Worm (Caenorhabditis elegans): ENCODE measurements around the gene bcat-1.

bcat-1 gene

DNA sequence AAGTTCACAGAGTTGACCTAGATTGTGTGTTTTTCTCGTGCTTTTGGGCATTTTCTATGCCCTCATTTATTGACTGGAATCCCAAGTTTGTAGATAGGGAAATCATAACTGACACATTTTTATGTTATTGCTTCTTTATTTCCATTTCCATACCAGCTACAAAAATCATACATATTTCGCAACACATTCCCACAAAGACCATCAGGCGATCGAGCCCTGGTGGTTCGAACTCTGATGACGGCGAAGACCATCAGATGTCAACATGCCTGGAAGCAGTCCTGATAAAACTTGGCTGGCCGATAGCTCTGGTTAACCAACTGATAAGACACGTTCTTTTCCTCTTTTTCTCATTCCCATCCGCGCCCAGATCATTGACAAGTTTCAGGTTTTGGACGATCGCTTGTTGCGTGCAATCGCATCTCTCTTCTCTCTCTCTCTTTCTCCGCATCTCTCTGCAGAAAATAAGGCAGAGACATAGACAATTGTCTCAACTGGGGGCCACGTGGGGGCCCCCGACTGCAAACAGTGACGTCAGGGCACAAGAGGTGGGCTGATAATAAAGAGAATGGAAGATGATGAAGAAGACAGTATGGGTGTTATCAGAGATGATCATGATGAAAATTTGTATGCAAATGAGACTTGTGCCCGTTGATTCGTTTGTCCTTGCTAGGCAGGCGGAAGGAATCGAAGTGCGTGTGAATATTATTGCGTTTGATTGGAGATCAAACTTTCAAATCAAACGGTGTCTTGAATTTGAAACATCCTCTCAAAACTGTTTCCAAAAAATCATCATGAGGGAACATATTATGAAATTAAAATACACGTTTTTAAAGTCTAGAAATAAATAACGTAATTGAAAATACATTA, 5.0 kb upstream of the bcat-1 start (continued):
- peak; percentile 69 for TF ChIP-seq hpl-2 (GFP tag; optimal IDR thresholded peaks at IDR 0.05)
- no peak for TF ChIP-seq mab-9 (GFP tag; IDR thresholded peaks at IDR 0.05)
- no peak for TF ChIP-seq zag-1 (tag; optimal IDR thresholded peaks at IDR 0.05)
- peak; percentile 63 for TF ChIP-seq blmp-1 (tag; optimal IDR thresholded peaks at IDR 0.05)
- TF ChIP-seq dpl-1 (GFP tag; optimal IDR thresholded peaks at IDR 0.05): peak in 2 of 3 experiments; percentile 9 to 44
- peak; percentile 34 for TF ChIP-seq zip-4 (GFP tag; optimal IDR thresholded peaks at IDR 0.05)
- no peak for TF ChIP-seq unc-98 (GFP tag; IDR thresholded peaks at IDR 0.05)
- TF ChIP-seq C16A3.4 (tag; optimal IDR thresholded peaks at IDR 0.05): peak; percentile 52
- no peak for TF ChIP-seq efl-3 (GFP tag; optimal IDR thresholded peaks at IDR 0.05)
- no peak for TF ChIP-seq ztf-11 (tag; optimal IDR thresholded peaks at IDR 0.05)
- TF ChIP-seq fkh-10 (GFP tag; optimal IDR thresholded peaks at IDR 0.05): no peak
- peak; percentile 77 for TF ChIP-seq xbp-1 (tag; optimal IDR thresholded peaks at IDR 0.05)
- TF ChIP-seq dsc-1 (tag; optimal IDR thresholded peaks at IDR 0.05): no peak

DNA sequence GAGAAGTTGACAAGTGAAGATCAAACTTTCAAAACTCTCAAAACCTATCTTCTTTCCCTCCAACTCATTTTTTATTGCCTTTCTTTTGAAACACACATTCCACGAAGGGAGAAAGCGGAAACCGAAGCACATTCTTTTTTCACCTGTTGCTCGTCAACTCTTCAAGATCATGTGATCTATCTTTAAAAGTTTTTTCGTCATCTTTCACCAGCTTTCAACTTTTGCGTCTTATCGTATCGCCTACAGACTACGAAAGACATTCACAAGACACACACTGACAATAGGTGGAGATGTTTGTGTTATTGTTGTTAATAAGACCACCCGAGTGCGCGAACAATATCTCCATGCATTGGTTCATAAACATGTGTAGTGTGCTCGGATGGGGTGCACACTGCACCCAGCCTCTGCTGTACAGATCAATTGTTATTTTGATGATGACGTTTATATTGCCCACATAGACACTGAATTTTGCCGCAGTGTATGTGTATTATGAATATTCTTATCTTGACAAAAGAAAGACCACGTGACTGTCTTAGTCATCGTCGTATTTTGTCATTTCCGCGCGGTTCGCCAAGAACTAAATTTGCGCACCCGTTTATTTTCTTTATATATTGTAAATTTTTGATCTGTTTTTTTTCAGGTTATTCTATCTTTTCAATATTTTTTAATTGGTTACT, 3.5 kb upstream of the bcat-1 start:
- TF ChIP-seq dsc-1 (tag; optimal IDR thresholded peaks at IDR 0.05) (peak; percentile 12), jun-1 (tag; optimal IDR thresholded peaks at IDR 0.05) (no peak), nhr-85 (tag) (peak; percentile 59), grh-1 (GFP tag; IDR thresholded peaks at IDR 0.05) (no peak), nhr-71 (tag; optimal IDR thresholded peaks at IDR 0.05) (peak; percentile 93), hlh-4 (tag; optimal IDR thresholded peaks at IDR 0.05) (no peak), nhr-47 (tag; optimal IDR thresholded peaks at IDR 0.05) (peak; percentile 28), elt-2 (tag; optimal IDR thresholded peaks at IDR 0.05) (peak; percentile 70), ceh-90 (tag; optimal IDR thresholded peaks at IDR 0.05) (no peak), ama-1 (optimal IDR thresholded peaks at IDR 0.05) (no peak), swsn-7 (tag; optimal IDR thresholded peaks at IDR 0.05) (peak; percentile 32), sup-37 (GFP tag; optimal IDR thresholded peaks at IDR 0.05) (no peak), nhr-19 (GFP tag; conservative IDR thresholded peaks at IDR 0.05) (peak; percentile 76), irx-1 (tag; optimal IDR thresholded peaks at IDR 0.05) (peak; percentile 16), lin-39 (tag; optimal IDR thresholded peaks at IDR 0.05) (peak; percentile 44), F16B12.6 (tag; optimal IDR thresholded peaks at IDR 0.05) (no peak), lir-3 (tag; optimal IDR thresholded peaks at IDR 0.05; ENCODE audit: poor library complexity) (peak; percentile 20), zip-4 (GFP tag; optimal IDR thresholded peaks at IDR 0.05) (no peak), efl-1 (optimal IDR thresholded peaks at IDR 0.05) (peak in 1 of 2 experiments; percentile 2), efl-1 (GFP tag; optimal IDR thresholded peaks at IDR 0.05 in 1 of 2) (no peak), nhr-11 (tag; optimal IDR thresholded peaks at IDR 0.05) (peak; percentile 46), nhr-20 (tag; optimal IDR thresholded peaks at IDR 0.05) (peak; percentile 58), C04F5.9 (tag; optimal IDR thresholded peaks at IDR 0.05) (no peak), tbx-2 (tag; optimal IDR thresholded peaks at IDR 0.05) (peak; percentile 38), lsy-2 (tag; optimal IDR thresholded peaks at IDR 0.05) (peak; percentile 44 to 49), lin-14 (GFP tag; optimal IDR thresholded peaks at IDR 0.05) (peak; percentile 80), ceh-8 (GFP tag; optimal IDR thresholded peaks at IDR 0.05) (no peak), xbp-1 (tag; optimal IDR thresholded peaks at IDR 0.05) (peak; percentile 36), ztf-4 (tag; optimal IDR thresholded peaks at IDR 0.05) (peak; percentile 61), lin-15B (tag; optimal IDR thresholded peaks at IDR 0.05) (no peak), rnt-1 (tag; optimal IDR thresholded peaks at IDR 0.05) (peak; percentile 87), ceh-82 (tag; optimal IDR thresholded peaks at IDR 0.05) (peak in 1 of 3 experiments; percentile 22), mep-1 (tag; optimal IDR thresholded peaks at IDR 0.05) (peak; percentile 4), nhr-77 (tag; optimal IDR thresholded peaks at IDR 0.05) (peak; percentile 15), snu-23 (GFP tag; optimal IDR thresholded peaks at IDR 0.05) (peak; percentile 47), fkh-8 (tag; optimal IDR thresholded peaks at IDR 0.05) (no peak)

All from whole organism, L1 larva.